Worm (Caenorhabditis elegans) whole organism, mixed stage, embryonic: Measurements from ENCODE around the gene rga-5.

Experiments
- blmp-1 ChIP-seq: fragments of 150-350 bp; optimal IDR thresholded peaks from 2 replicates; lab custom pipeline; 2014; ENCODE audit warnings: missing biosample characterization, missing genetic modification characterization
- elt-1 ChIP-seq: sonication (generic microtip); optimal IDR thresholded peaks from 2 replicates; lab custom pipeline; 2017; ENCODE audit warnings: missing genetic modification characterization, mild to moderate bottlenecking, missing compliant biosample characterization, antibody characterized with exemption, moderate library complexity, borderline replicate concordance; ENCODE audit not compliant: insufficient read depth
- mab-5 ChIP-seq: fragments of 150-350 bp; optimal IDR thresholded peaks from 2 replicates; lab custom pipeline; 2014; ENCODE audit warnings: missing biosample characterization, missing genetic modification characterization
- nhr-2 ChIP-seq: fragments of 150-350 bp; optimal IDR thresholded peaks from 2 replicates; lab custom pipeline; 2014; ENCODE audit warnings: missing biosample characterization, missing genetic modification characterization
- nhr-28 ChIP-seq: fragments of 150-350 bp; optimal IDR thresholded peaks from 2 replicates; lab custom pipeline; 2014; ENCODE audit warnings: missing biosample characterization, missing genetic modification characterization
- unc-62 ChIP-seq: fragments of 150-350 bp; optimal IDR thresholded peaks from 2 replicates; lab custom pipeline; 2014; ENCODE audit warnings: missing biosample characterization, missing genetic modification reagents, missing genetic modification characterization

DNA sequence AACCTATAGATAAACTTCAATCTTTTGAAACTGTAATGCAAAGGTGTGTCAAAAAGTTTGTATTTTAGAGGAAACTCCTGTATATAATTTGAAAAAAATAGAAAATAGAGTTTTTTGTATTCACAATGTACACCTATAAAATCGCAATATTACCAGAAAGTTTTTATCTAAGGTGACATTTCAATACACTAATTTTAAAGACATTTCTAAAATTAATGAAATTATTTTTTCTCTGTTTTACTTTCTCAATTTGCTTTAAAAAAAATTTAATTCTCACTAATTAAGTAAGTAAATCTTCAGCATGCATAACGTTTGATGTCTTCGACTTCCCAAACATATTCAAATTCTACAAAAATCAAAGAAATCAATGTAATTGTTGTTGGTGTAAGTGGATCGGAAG, at the start of gene rga-5:
- no peak for TF ChIP-seq nhr-2 (tag; lab: Kevin White, UChicago)
- TF ChIP-seq unc-62 (GFP tag; lab: Kevin White, UChicago): no peak
- no peak for TF ChIP-seq elt-1 (tag; lab: Kevin White, UChicago)
- TF ChIP-seq blmp-1 (tag; lab: Kevin White, UChicago): no peak
- no peak for TF ChIP-seq mab-5 (tag; lab: Kevin White, UChicago)
- no peak for TF ChIP-seq nhr-28 (tag; lab: Kevin White, UChicago)
